Fruit fly (Drosophila melanogaster) whole organism, pupa: ENCODE measurements around the gene Ccz1.

ENCODE experiments used
- CG15710 ChIP-seq: fragments of 200-800 bp; sonication (Bioruptor generic); optimal IDR thresholded peaks from 2 replicates; lab custom pipeline; 2018; ENCODE audit warnings: missing biosample characterization, mild to moderate bottlenecking, missing genetic modification characterization, moderate library complexity
- CG17806 ChIP-seq: fragments of 200-800 bp; sonication (Bioruptor generic); optimal IDR thresholded peaks from 2 replicates; lab custom pipeline; 2018; ENCODE audit warnings: missing biosample characterization, mild to moderate bottlenecking, missing genetic modification characterization, moderate library complexity
- CG34367 ChIP-seq: fragments of 200-800 bp; sonication (Bioruptor generic); optimal IDR thresholded peaks from 2 replicates; lab custom pipeline; 2018; ENCODE audit warnings: missing biosample characterization, mild to moderate bottlenecking, missing genetic modification characterization
- CG9948 ChIP-seq: fragments of 200-800 bp; sonication (Bioruptor generic); optimal IDR thresholded peaks from 2 replicates; lab custom pipeline; 2018; ENCODE audit warnings: missing biosample characterization, mild to moderate bottlenecking, missing genetic modification characterization, moderate library complexity
- EcR ChIP-seq: fragments of 200-800 bp; sonication (Bioruptor generic); optimal IDR thresholded peaks from 3 replicates; lab custom pipeline; 2019; ENCODE audit warnings: missing biosample characterization, missing genetic modification characterization, mild to moderate bottlenecking, moderate library complexity, missing genetic modification reagents
- Pif1A ChIP-seq: fragments of 200-800 bp; sonication (Bioruptor generic); optimal IDR thresholded peaks from 3 replicates; lab custom pipeline; 2016; ENCODE audit warnings: missing biosample characterization, missing genetic modification characterization
- gl ChIP-seq: fragments of 200-800 bp; sonication (Bioruptor generic); optimal IDR thresholded peaks from 2 replicates; lab custom pipeline; 2018; ENCODE audit warnings: missing biosample characterization, mild to moderate bottlenecking, missing genetic modification characterization

DNA sequence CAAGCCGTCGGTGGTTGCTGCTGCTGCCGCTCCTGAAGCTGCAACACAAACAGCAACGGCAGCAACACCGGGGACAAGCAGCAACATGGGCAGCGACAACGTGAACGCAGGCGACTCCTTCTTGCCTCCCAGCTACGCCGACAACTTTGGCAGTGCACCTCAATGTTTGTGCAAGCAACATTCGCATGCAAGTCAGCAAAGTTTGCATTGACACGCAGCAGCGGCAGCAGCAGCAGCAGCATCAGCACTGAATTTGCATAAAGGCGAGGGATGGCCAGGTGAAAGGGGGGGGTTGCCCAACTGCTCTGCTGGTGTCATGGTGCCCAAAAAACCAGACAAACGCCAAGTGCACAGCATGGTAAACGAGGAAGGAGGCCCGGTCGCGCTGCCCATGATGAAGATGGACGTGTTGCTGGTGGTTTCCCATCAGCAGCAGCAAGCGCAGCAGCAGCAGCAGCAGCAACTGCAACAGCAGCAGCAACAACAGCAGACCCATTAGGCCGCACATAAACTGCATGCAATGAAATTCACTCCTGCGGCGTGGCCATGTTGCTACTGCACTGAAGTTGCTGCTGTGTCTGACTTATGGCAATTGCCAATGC lies 33.6 kb downstream of the Ccz1 start:
- TF ChIP-seq gl (no peak), CG34367 (tag; lab: Kevin White, UChicago) (no peak), CG15710 (tag; lab: Kevin White, UChicago) (no peak), Pif1A (GFP tag; lab: Kevin White, UChicago) (no peak), CG17806 (tag; lab: Kevin White, UChicago) (no peak), CG9948 (tag; lab: Kevin White, UChicago) (no peak), EcR (GFP tag; lab: Kevin White, UChicago) (no peak)
